Fruit fly (Drosophila melanogaster) whole organism, adult: ENCODE measurements around the gene CG32055.

Source experiments
- CG11617 ChIP-seq: fragments of 200-800 bp; sonication (Bioruptor generic); optimal IDR thresholded peaks from 2 replicates; lab custom pipeline; 2017; ENCODE audit warnings: mild to moderate bottlenecking, missing biosample characterization, missing genetic modification reagents, missing genetic modification characterization
- CG12768 ChIP-seq: fragments of 200-800 bp; sonication (Bioruptor generic); optimal IDR thresholded peaks from 2 replicates; lab custom pipeline; 2017; ENCODE audit warnings: missing biosample characterization, missing genetic modification characterization, mild to moderate bottlenecking, moderate library complexity, missing genetic modification reagents
- CG14711 ChIP-seq: fragments of 200-800 bp; sonication (Bioruptor generic); optimal IDR thresholded peaks from 2 replicates; lab custom pipeline; 2018; ENCODE audit warnings: missing biosample characterization, mild to moderate bottlenecking, missing genetic modification characterization, moderate library complexity
- CG1620 ChIP-seq: fragments of 200-800 bp; sonication (Bioruptor generic); optimal IDR thresholded peaks from 2 replicates; lab custom pipeline; 2016; ENCODE audit warnings: missing biosample characterization, missing genetic modification characterization
- CG33017 ChIP-seq: fragments of 200-800 bp; sonication (Bioruptor generic); optimal IDR thresholded peaks from 2 replicates; lab custom pipeline; 2018; ENCODE audit warnings: missing biosample characterization, mild to moderate bottlenecking, missing genetic modification characterization, moderate library complexity
- CG5204 ChIP-seq: fragments of 200-800 bp; sonication (Bioruptor generic); optimal IDR thresholded peaks from 2 replicates; lab custom pipeline; 2016; ENCODE audit warnings: missing biosample characterization, missing genetic modification characterization
- CG7045 ChIP-seq: fragments of 200-800 bp; sonication (Bioruptor generic); optimal IDR thresholded peaks from 2 replicates; lab custom pipeline; 2017; ENCODE audit warnings: missing biosample characterization, mild to moderate bottlenecking, missing genetic modification characterization
- CG7101 ChIP-seq: fragments of 200-800 bp; sonication (Bioruptor generic); optimal IDR thresholded peaks from 2 replicates; lab custom pipeline; 2018; ENCODE audit warnings: missing biosample characterization, mild to moderate bottlenecking, missing genetic modification characterization, moderate library complexity
- Clk ChIP-seq: fragments of 200-800 bp; sonication (Bioruptor generic); optimal IDR thresholded peaks from 2 replicates; lab custom pipeline; 2017; ENCODE audit warnings: missing biosample characterization, missing genetic modification characterization
- Crg-1 ChIP-seq: fragments of 200-800 bp; sonication (Bioruptor generic); optimal IDR thresholded peaks from 2 replicates; lab custom pipeline; 2016; ENCODE audit warnings: missing biosample characterization, missing genetic modification characterization
- Hr96 ChIP-seq: fragments of 200-800 bp; sonication (Bioruptor generic); optimal IDR thresholded peaks from 2 replicates; lab custom pipeline; 2016; ENCODE audit warnings: missing biosample characterization, missing genetic modification characterization
- Mnt ChIP-seq: fragments of 200-800 bp; sonication (Bioruptor generic); optimal IDR thresholded peaks from 2 replicates; lab custom pipeline; 2016; ENCODE audit warnings: missing biosample characterization, mild to moderate bottlenecking, missing genetic modification characterization
- bab1 ChIP-seq: fragments of 200-800 bp; sonication (Bioruptor generic); optimal IDR thresholded peaks from 3 replicates; lab custom pipeline; 2019; ENCODE audit warnings: missing biosample characterization, mild to moderate bottlenecking, missing genetic modification characterization, moderate library complexity
- cic ChIP-seq: fragments of 200-800 bp; sonication (Bioruptor generic); optimal IDR thresholded peaks from 2 replicates; lab custom pipeline; 2017; ENCODE audit warnings: missing biosample characterization, mild to moderate bottlenecking, missing genetic modification characterization, moderate library complexity
- cnc ChIP-seq, 2 experiments: fragments of >200 bp; optimal IDR thresholded peaks; 2 replicates each; lab custom pipeline; 2017
- kay ChIP-seq: fragments of 200-800 bp; sonication (Bioruptor generic); peaks from one replicate; lab custom pipeline; 2016; ENCODE audit warnings: missing biosample characterization, missing genetic modification characterization, borderline replicate concordance
- ovo ChIP-seq: fragments of 200-800 bp; sonication (Bioruptor generic); optimal IDR thresholded peaks from 2 replicates; lab custom pipeline; 2016; ENCODE audit warnings: missing biosample characterization, missing genetic modification characterization
- pad ChIP-seq: fragments of 200-800 bp; sonication (Bioruptor generic); optimal IDR thresholded peaks from 3 replicates; lab custom pipeline; 2017; ENCODE audit warnings: missing biosample characterization, missing genetic modification characterization, mild to moderate bottlenecking, moderate library complexity, missing genetic modification reagents
- tj ChIP-seq: fragments of 200-800 bp; sonication (Bioruptor generic); optimal IDR thresholded peaks from 3 replicates; lab custom pipeline; 2017; ENCODE audit warnings: missing biosample characterization, mild to moderate bottlenecking, missing genetic modification characterization, moderate library complexity
- toe ChIP-seq: fragments of 200-800 bp; sonication (Bioruptor generic); optimal IDR thresholded peaks from 2 replicates; lab custom pipeline; 2016; ENCODE audit warnings: missing biosample characterization, missing genetic modification characterization

CG32055 gene

dm6 chr3L:10238549-10238948, 18.6 kb upstream of the CG32055 start:
- TF ChIP-seq Crg-1: no peak
- TF ChIP-seq CG7045 (GFP tag; lab: Kevin White, UChicago): no peak
- TF ChIP-seq cnc (optimal IDR thresholded peaks at IDR 0.05; lab: Kevin White, UChicago): no peak
- no peak for TF ChIP-seq Clk (GFP tag; lab: Kevin White, UChicago)
- no peak for TF ChIP-seq kay (GFP tag; lab: Kevin White, UChicago)
- no peak for TF ChIP-seq toe (GFP tag; lab: Kevin White, UChicago)

dm6 chr3L:10233025-10233424, 13.1 kb upstream of the CG32055 start:
- TF ChIP-seq ovo (GFP tag; lab: Kevin White, UChicago) (no peak), tj (GFP tag; lab: Kevin White, UChicago) (no peak), CG14711 (tag; lab: Kevin White, UChicago) (no peak), CG1620 (no peak), CG11617 (GFP tag; lab: Kevin White, UChicago) (no peak), CG7101 (tag; lab: Kevin White, UChicago) (no peak), CG5204 (no peak), bab1 (GFP tag; lab: Kevin White, UChicago) (no peak), kay (GFP tag; lab: Kevin White, UChicago) (no peak), CG12768 (GFP tag; lab: Kevin White, UChicago) (no peak), cnc (optimal IDR thresholded peaks at IDR 0.05; lab: Kevin White, UChicago) (no peak), CG33017 (tag; lab: Kevin White, UChicago) (no peak), Clk (GFP tag; lab: Kevin White, UChicago) (no peak), pad (GFP tag; lab: Kevin White, UChicago) (no peak), toe (GFP tag; lab: Kevin White, UChicago) (no peak), Mnt (GFP tag; lab: Kevin White, UChicago) (no peak), Hr96 (no peak), cic (GFP tag; lab: Kevin White, UChicago) (no peak), Crg-1 (no peak)

dm6 chr3L:10230542-10230941, 10.6 kb upstream of the CG32055 start:
- TF ChIP-seq cnc (optimal IDR thresholded peaks at IDR 0.05; lab: Kevin White, UChicago) (no peak), tj (GFP tag; lab: Kevin White, UChicago) (no peak), ovo (GFP tag; lab: Kevin White, UChicago) (no peak), CG7101 (tag; lab: Kevin White, UChicago) (no peak), CG12768 (GFP tag; lab: Kevin White, UChicago) (no peak), toe (GFP tag; lab: Kevin White, UChicago) (no peak)

- TF ChIP-seq pad (GFP tag; lab: Kevin White, UChicago): no peak
- TF ChIP-seq bab1 (GFP tag; lab: Kevin White, UChicago): no peak
- TF ChIP-seq CG7101 (tag; lab: Kevin White, UChicago): no peak
- no peak for TF ChIP-seq CG11617 (GFP tag; lab: Kevin White, UChicago)
- TF ChIP-seq cnc (optimal IDR thresholded peaks at IDR 0.05; lab: Kevin White, UChicago): no peak
- TF ChIP-seq CG33017 (tag; lab: Kevin White, UChicago): no peak
- no peak for TF ChIP-seq ovo (GFP tag; lab: Kevin White, UChicago)
- no peak for TF ChIP-seq kay (GFP tag; lab: Kevin White, UChicago)
- TF ChIP-seq CG12768 (GFP tag; lab: Kevin White, UChicago): no peak
- no peak for TF ChIP-seq toe (GFP tag; lab: Kevin White, UChicago)
- TF ChIP-seq Mnt (GFP tag; lab: Kevin White, UChicago): no peak
Observed at dm6 chr3L:10227094-10227493, 7.1 kb upstream of the CG32055 start.

dm6 chr3L:10226055-10226454, 6.1 kb upstream of the CG32055 start:
- TF ChIP-seq CG1620 (no peak), cnc (optimal IDR thresholded peaks at IDR 0.05; lab: Kevin White, UChicago) (no peak), cic (GFP tag; lab: Kevin White, UChicago) (no peak), ovo (GFP tag; lab: Kevin White, UChicago) (no peak), kay (GFP tag; lab: Kevin White, UChicago) (no peak), Clk (GFP tag; lab: Kevin White, UChicago) (no peak), bab1 (GFP tag; lab: Kevin White, UChicago) (no peak), CG11617 (GFP tag; lab: Kevin White, UChicago) (no peak), tj (GFP tag; lab: Kevin White, UChicago) (no peak), CG12768 (GFP tag; lab: Kevin White, UChicago) (no peak), CG14711 (tag; lab: Kevin White, UChicago) (no peak), CG33017 (tag; lab: Kevin White, UChicago) (no peak), toe (GFP tag; lab: Kevin White, UChicago) (no peak), Mnt (GFP tag; lab: Kevin White, UChicago) (no peak)

dm6 chr3L:10225214-10225729, 5.3 kb upstream of the CG32055 start, which contains the start of gene scramb1:
Gene scramb1 (minus strand): TSS chr3L:10225240.
- TF ChIP-seq kay (GFP tag; lab: Kevin White, UChicago) (no peak), cnc (optimal IDR thresholded peaks at IDR 0.05; lab: Kevin White, UChicago) (no peak), cic (GFP tag; lab: Kevin White, UChicago) (no peak), tj (GFP tag; lab: Kevin White, UChicago) (no peak), toe (GFP tag; lab: Kevin White, UChicago) (no peak), pad (GFP tag; lab: Kevin White, UChicago) (no peak)
